Fruit fly (Drosophila melanogaster) Kc167 (cell line): ENCODE measurements around the gene NfI.

Source experiments
- Myc ChIP-seq: fragments of >200 bp; optimal IDR thresholded peaks from 2 replicates; lab custom pipeline; 2017; ENCODE audit warnings: missing external identifiers
- Sin3A ChIP-seq: fragments of >200 bp; optimal IDR thresholded peaks from 2 replicates; lab custom pipeline; 2018; ENCODE audit warnings: missing external identifiers
- h ChIP-seq: fragments of >200 bp; optimal IDR thresholded peaks from 3 replicates; lab custom pipeline; 2018; ENCODE audit warnings: missing external identifiers
- insv ChIP-seq: fragments of >200 bp; optimal IDR thresholded peaks from 3 replicates; lab custom pipeline; 2018; ENCODE audit warnings: missing external identifiers
- psq ChIP-seq: fragments of >200 bp; optimal IDR thresholded peaks from 2 replicates; lab custom pipeline; 2017; ENCODE audit warnings: missing external identifiers
- ttk ChIP-seq: sonication (Bioruptor generic); optimal IDR thresholded peaks from 2 replicates; lab custom pipeline; 2017; ENCODE audit warnings: missing external identifiers

DNA sequence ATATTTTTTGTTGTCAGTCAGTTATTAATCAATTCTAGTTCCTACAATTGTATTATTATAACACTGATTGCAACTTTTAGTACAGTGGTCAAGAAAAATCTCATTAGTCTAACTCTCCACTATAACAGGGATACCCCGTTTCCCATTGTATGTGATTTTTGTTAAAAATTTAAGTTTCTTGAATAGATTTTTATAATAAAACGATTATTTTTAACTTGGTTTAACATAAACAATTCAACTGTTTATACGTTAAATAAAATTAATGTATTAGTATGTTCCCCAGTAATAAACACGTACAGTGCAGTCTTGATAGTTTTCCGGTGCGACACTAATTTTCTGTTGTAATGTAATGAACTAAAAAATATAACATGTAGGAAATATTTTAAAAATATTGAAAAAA, 35.3 kb downstream of the NfI start:
- TF ChIP-seq psq (lab: Kevin White, UChicago) (no peak), Myc (lab: Kevin White, UChicago) (no peak), insv (lab: Kevin White, UChicago) (no peak), ttk (no peak), h (lab: Kevin White, UChicago) (no peak), Sin3A (no peak)
